Worm (Caenorhabditis elegans): ENCODE results near the gene Y66H1A.5.

ce11 chrIV:386576-386975, 42.4 kb downstream of the Y66H1A.5 start, which contains the start of gene T07A9.14:
- TF ChIP-seq elt-2 (tag; optimal IDR thresholded peaks at IDR 0.05) = no peak
- TF ChIP-seq fkh-10 (GFP tag; optimal IDR thresholded peaks at IDR 0.05) = no peak
- no peak for TF ChIP-seq fos-1 (tag; optimal IDR thresholded peaks at IDR 0.05)
- no peak for TF ChIP-seq ama-1 (optimal IDR thresholded peaks at IDR 0.05)
- no peak for TF ChIP-seq nhr-25 (tag; optimal IDR thresholded peaks at IDR 0.05)
- TF ChIP-seq nhr-77 (tag; optimal IDR thresholded peaks at IDR 0.05) = no peak
- TF ChIP-seq unc-39 (tag; optimal IDR thresholded peaks at IDR 0.05) = no peak
- no peak for TF ChIP-seq nhr-76 (tag; optimal IDR thresholded peaks at IDR 0.05)
- TF ChIP-seq snpc-4 (tag; optimal IDR thresholded peaks at IDR 0.05) = no peak

Measured in whole organism, L3 larva.